Worm (Caenorhabditis elegans) whole organism, mixed stage, embryonic: ENCODE results near the gene F12A10.8.

Source experiments
- M03D4.4 ChIP-seq: sonication (generic microtip); optimal IDR thresholded peaks from 2 replicates; lab custom pipeline; 2017; ENCODE audit warnings: mild to moderate bottlenecking, missing genetic modification characterization, missing compliant biosample characterization
- bed-3 ChIP-seq: fragments of 200-800 bp; sonication (Bioruptor generic); optimal IDR thresholded peaks from 3 replicates; lab custom pipeline; 2018; ENCODE audit warnings: mild to moderate bottlenecking, missing genetic modification characterization, moderate library complexity, missing compliant biosample characterization
- blmp-1 ChIP-seq: fragments of 150-350 bp; optimal IDR thresholded peaks from 2 replicates; lab custom pipeline; 2014; ENCODE audit warnings: missing biosample characterization, missing genetic modification characterization
- ceh-39 ChIP-seq: fragments of 150-350 bp; optimal IDR thresholded peaks from 2 replicates; lab custom pipeline; 2014; ENCODE audit warnings: missing biosample characterization, missing genetic modification characterization
- ceh-43 ChIP-seq: fragments of 200-800 bp; sonication (Bioruptor generic); optimal IDR thresholded peaks from 2 replicates; lab custom pipeline; 2018; ENCODE audit warnings: mild to moderate bottlenecking, missing genetic modification characterization, moderate library complexity, missing compliant biosample characterization
- ceh-83 ChIP-seq: fragments of 200-800 bp; sonication (Bioruptor generic); optimal IDR thresholded peaks from 2 replicates; lab custom pipeline; 2018; ENCODE audit warnings: mild to moderate bottlenecking, missing genetic modification characterization, missing compliant biosample characterization
- ces-1 ChIP-seq: fragments of 150-350 bp; optimal IDR thresholded peaks from 2 replicates; lab custom pipeline; 2014; ENCODE audit warnings: missing biosample characterization, missing genetic modification reagents, missing genetic modification characterization
- cnd-1 ChIP-seq: fragments of 200-800 bp; sonication (Bioruptor generic); optimal IDR thresholded peaks from 2 replicates; lab custom pipeline; 2018; ENCODE audit warnings: mild to moderate bottlenecking, missing genetic modification characterization, missing compliant biosample characterization
- drap-1 ChIP-seq: fragments of 200-800 bp; sonication (Bioruptor generic); optimal IDR thresholded peaks from 3 replicates; lab custom pipeline; 2018; ENCODE audit warnings: mild to moderate bottlenecking, missing genetic modification characterization, missing compliant biosample characterization
- elt-1 ChIP-seq: sonication (generic microtip); optimal IDR thresholded peaks from 2 replicates; lab custom pipeline; 2017; ENCODE audit warnings: missing genetic modification characterization, mild to moderate bottlenecking, missing compliant biosample characterization, antibody characterized with exemption, moderate library complexity, borderline replicate concordance; ENCODE audit not compliant: insufficient read depth
- elt-3 ChIP-seq: fragments of 150-350 bp; optimal IDR thresholded peaks from 2 replicates; lab custom pipeline; 2014; ENCODE audit warnings: missing biosample characterization, missing genetic modification characterization
- hlh-1 ChIP-seq: fragments of 150-350 bp; optimal IDR thresholded peaks from 2 replicates; lab custom pipeline; 2014; ENCODE audit warnings: missing biosample characterization, missing genetic modification reagents, missing genetic modification characterization
- lin-13 ChIP-seq: fragments of 150-350 bp; optimal IDR thresholded peaks from 2 replicates; lab custom pipeline; 2014; ENCODE audit warnings: missing biosample characterization, missing genetic modification characterization
- lin-32 ChIP-seq: fragments of 200-800 bp; sonication (Bioruptor generic); optimal IDR thresholded peaks from 2 replicates; lab custom pipeline; 2018; ENCODE audit warnings: mild to moderate bottlenecking, missing genetic modification characterization, missing compliant biosample characterization
- lsy-2 ChIP-seq: fragments of 150-350 bp; optimal IDR thresholded peaks from 2 replicates; lab custom pipeline; 2014; ENCODE audit warnings: missing biosample characterization, missing genetic modification characterization
- mep-1 ChIP-seq: fragments of 150-350 bp; optimal IDR thresholded peaks from 2 replicates; lab custom pipeline; 2017; ENCODE audit warnings: missing biosample characterization, missing genetic modification reagents, missing genetic modification characterization, inconsistent platforms
- mls-2 ChIP-seq: sonication (generic microtip); optimal IDR thresholded peaks from 2 replicates; lab custom pipeline; 2016; ENCODE audit warnings: mild to moderate bottlenecking, missing genetic modification characterization, moderate library complexity, missing compliant biosample characterization
- nhr-12 ChIP-seq: fragments of 150-350 bp; optimal IDR thresholded peaks from 2 replicates; lab custom pipeline; 2014; ENCODE audit warnings: missing biosample characterization, missing genetic modification characterization
- nhr-237 ChIP-seq: fragments of 150-350 bp; optimal IDR thresholded peaks from 2 replicates; lab custom pipeline; 2014; ENCODE audit warnings: missing biosample characterization, missing genetic modification characterization
- nhr-28 ChIP-seq: fragments of 150-350 bp; optimal IDR thresholded peaks from 2 replicates; lab custom pipeline; 2014; ENCODE audit warnings: missing biosample characterization, missing genetic modification characterization
- nhr-76 ChIP-seq: sonication (generic microtip); optimal IDR thresholded peaks from 2 replicates; lab custom pipeline; 2017; ENCODE audit warnings: missing biosample characterization, missing genetic modification characterization
- pha-4 ChIP-seq: fragments of 150-350 bp; optimal IDR thresholded peaks from 2 replicates; lab custom pipeline; 2018; ENCODE audit warnings: missing biosample characterization, missing genetic modification reagents, missing genetic modification characterization
- sem-2 ChIP-seq: fragments of 200-800 bp; sonication (Bioruptor generic); optimal IDR thresholded peaks from 2 replicates; lab custom pipeline; 2018; ENCODE audit warnings: mild to moderate bottlenecking, missing genetic modification characterization, missing compliant biosample characterization
- snpc-4 ChIP-seq: fragments of 150-350 bp; optimal IDR thresholded peaks from 2 replicates; lab custom pipeline; 2014; ENCODE audit warnings: missing biosample characterization, missing genetic modification characterization
- sptf-1 ChIP-seq: sonication (generic microtip); optimal IDR thresholded peaks from 2 replicates; lab custom pipeline; 2017; ENCODE audit warnings: mild to moderate bottlenecking, missing genetic modification characterization, moderate library complexity, missing compliant biosample characterization
- unc-120 ChIP-seq: sonication (generic microtip); optimal IDR thresholded peaks from 2 replicates; lab custom pipeline; 2017; ENCODE audit warnings: missing genetic modification characterization, missing compliant biosample characterization; ENCODE audit not compliant: poor library complexity, severe bottlenecking
- unc-62 ChIP-seq: fragments of 150-350 bp; optimal IDR thresholded peaks from 2 replicates; lab custom pipeline; 2014; ENCODE audit warnings: missing biosample characterization, missing genetic modification reagents, missing genetic modification characterization
- zip-8 ChIP-seq: fragments of 150-350 bp; optimal IDR thresholded peaks from 2 replicates; lab custom pipeline; 2014; ENCODE audit warnings: missing biosample characterization, missing genetic modification characterization
- ztf-11 ChIP-seq: fragments of 150-350 bp; optimal IDR thresholded peaks from 2 replicates; lab custom pipeline; 2014; ENCODE audit warnings: missing biosample characterization, missing genetic modification characterization

Gene F12A10.8

DNA sequence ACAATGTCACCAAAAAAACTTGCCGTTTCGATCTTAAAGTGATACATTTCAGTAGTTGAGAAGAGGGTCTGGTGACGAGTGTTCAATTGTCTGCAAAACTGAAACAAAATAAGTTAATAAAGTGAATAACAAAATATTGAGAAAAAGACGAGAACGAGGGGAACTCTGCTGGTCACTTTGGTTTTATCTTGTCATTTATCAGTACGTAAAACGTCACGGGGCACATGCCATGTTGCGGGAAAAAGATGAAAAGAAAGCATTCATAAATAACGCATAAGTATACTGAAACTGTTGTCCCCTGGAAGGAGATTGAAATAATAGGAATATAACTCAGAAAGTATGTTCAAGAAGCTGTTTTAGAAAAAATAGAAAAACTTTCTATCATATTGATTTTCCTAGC, 14.0 kb upstream of the F12A10.8 start, which contains the start of gene sahd-1:
sahd-1 (minus strand) TSS at position 100 of the 400 bp plus-strand sequence.
- TF ChIP-seq cnd-1 (tag; lab: Kevin White, UChicago) (no peak), sptf-1 (tag; lab: Kevin White, UChicago) (no peak), M03D4.4 (tag; lab: Kevin White, UChicago) (no peak), mep-1 (tag; lab: Kevin White, UChicago) (no peak), drap-1 (GFP tag; lab: Kevin White, UChicago) (no peak), ces-1 (GFP tag; lab: Kevin White, UChicago) (no peak), elt-1 (tag; lab: Kevin White, UChicago) (no peak), nhr-237 (tag; lab: Kevin White, UChicago) (no peak), ztf-11 (tag; lab: Kevin White, UChicago) (no peak), elt-3 (no peak), sem-2 (no peak), nhr-76 (no peak), snpc-4 (tag; lab: Kevin White, UChicago) (no peak), ceh-83 (GFP tag; lab: Kevin White, UChicago) (no peak), zip-8 (tag; lab: Kevin White, UChicago) (no peak), lin-32 (no peak)
- TF ChIP-seq, all 35 proteins: peak for 0

DNA sequence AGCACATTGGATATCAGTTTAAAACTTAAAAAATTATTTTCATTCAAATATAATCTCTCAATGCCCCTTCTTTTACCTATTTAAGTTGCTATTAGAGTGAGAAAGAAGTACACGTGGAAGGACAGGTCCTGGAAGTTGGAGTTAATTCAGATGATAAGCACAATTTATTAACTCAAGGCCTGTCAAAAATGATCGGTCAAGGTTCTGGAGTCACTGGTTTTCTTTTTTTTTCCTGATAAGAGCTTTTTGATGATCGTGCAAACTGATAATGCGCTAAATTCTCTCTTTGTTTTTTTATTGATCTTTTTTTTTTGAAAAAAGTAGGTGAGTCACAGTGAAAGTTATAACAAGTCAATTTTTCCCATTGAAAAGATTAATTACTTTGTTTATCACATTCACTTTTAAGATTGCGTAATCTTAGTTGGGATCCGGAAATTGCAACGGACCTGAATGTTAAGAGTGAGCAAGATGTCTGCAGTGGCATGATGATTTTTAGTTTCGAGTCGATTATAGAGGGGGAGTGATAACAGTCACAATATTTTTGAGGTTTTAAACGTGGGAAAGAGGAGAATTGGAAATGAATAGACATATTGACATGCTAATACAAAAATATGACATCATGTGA, 11.7 kb upstream of the F12A10.8 start:
- TF ChIP-seq lin-13 (tag; lab: Kevin White, UChicago) (no peak), elt-3 (no peak), ceh-43 (GFP tag; lab: Kevin White, UChicago) (no peak), blmp-1 (tag; lab: Kevin White, UChicago) (no peak), ztf-11 (tag; lab: Kevin White, UChicago) (no peak), unc-120 (no peak), nhr-28 (tag; lab: Kevin White, UChicago) (no peak), pha-4 (tag; lab: Kevin White, UChicago) (no peak), sem-2 (no peak), lsy-2 (tag; lab: Kevin White, UChicago) (no peak), nhr-12 (tag; lab: Kevin White, UChicago) (no peak)

DNA sequence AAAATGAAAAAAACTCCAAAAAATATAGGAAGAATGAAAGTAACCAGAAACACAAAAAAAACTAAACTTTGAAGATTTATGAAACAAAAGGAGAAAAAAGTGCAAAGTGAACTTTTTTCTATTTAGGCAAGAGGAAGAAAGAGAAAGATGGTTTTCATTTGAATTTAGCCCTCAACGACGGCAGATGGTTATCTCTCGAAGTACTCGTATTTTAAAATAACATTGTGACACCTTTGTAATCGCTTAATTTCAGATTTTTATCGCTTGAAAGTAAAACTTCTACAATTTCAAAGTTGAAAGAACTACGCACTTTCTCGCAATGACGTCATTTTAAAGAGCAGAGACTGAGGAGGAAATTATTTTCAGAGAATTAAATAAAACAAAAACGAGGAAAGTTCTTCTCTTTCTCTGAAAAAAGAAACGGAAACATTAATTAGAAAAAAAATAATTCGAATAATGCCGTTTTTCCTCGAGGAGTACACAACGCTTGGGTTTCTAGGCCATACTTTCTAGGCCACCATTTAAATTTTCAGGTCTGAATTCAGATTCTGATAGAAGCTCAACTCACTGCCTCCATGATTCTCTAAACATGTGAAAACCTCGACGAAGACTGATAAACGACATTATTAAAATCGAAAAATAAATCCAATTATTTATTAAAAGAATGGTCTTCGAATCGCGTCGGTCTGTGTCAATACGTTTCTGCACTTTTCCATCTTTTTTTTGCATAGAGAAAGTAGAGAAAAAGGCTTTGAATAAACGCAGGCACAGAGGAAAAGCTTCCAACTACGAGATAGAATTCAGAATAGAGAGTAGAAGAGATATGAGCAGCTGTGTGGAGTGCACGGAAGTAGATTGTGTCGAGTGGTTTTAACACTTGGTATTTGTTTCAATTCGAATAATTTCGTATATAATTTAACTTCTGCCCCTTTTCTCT, 10.8 kb upstream of the F12A10.8 start:
- TF ChIP-seq hlh-1 (tag; lab: Kevin White, UChicago): peak; percentile 86
- peak; percentile 2 for TF ChIP-seq unc-120
- TF ChIP-seq ces-1 (GFP tag; lab: Kevin White, UChicago): peak; percentile 67
- no peak for TF ChIP-seq nhr-28 (tag; lab: Kevin White, UChicago)
- TF ChIP-seq, all 35 proteins: peak for 3

DNA sequence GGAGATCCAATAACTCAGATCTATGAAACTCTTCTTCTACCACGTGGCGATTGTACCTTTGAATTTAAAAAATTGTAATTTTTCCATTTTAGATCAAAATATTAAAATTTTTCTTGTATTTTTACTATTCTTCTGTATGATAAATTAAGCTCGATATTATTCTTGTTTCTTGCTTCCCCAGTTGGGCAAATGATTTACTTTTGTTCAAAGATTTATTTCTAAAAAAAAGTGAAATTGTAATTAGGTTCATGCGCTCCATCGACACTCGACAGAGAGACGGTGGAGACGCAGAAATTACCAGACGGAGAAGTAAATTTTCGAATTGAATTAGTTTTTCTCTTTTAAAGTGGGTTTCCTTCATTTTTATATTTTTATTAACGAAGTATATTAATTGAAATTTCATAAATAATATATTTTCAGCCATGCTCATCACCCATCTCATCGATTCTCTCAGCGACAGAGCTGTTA, 5.0 kb upstream of the F12A10.8 start, which contains the start of gene npp-24:
npp-24 (plus strand) TSS at position 51 of the 468 bp plus-strand sequence.
- TF ChIP-seq mls-2: no peak
- TF ChIP-seq blmp-1 (tag; lab: Kevin White, UChicago): peak; percentile 3
- no peak for TF ChIP-seq zip-8 (tag; lab: Kevin White, UChicago)
- no peak for TF ChIP-seq lin-13 (tag; lab: Kevin White, UChicago)
- no peak for TF ChIP-seq unc-62
- TF ChIP-seq nhr-12 (tag; lab: Kevin White, UChicago): no peak
- no peak for TF ChIP-seq nhr-237 (tag; lab: Kevin White, UChicago)
- no peak for TF ChIP-seq sem-2
- no peak for TF ChIP-seq ceh-39 (tag; lab: Kevin White, UChicago)
- no peak for TF ChIP-seq bed-3 (GFP tag; lab: Kevin White, UChicago)
- TF ChIP-seq lsy-2 (tag; lab: Kevin White, UChicago): no peak
- TF ChIP-seq ces-1 (GFP tag; lab: Kevin White, UChicago): peak; percentile 79
- no peak for TF ChIP-seq lin-32

DNA sequence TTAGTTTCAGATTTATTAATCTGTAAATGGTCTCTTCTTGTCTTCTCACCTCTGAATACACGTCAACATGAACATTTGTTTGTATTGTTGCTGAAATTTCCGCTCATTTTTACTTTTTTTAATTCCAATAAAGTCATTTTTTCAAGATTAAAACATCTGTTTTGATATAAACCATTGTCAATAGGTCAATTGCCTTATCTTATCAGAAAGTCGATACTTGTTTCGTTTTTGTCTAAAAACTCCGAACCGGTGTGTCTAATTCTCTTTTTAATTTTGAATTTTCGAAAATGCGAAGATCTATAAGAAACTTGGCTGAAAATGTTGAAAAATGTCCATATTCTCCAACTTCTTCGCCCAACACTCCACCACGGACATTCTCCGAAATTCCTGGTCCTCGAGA, 2.9 kb upstream of the F12A10.8 start, which contains the start of gene cyp-44A1:
cyp-44A1 (plus strand) TSS at position 285 of the 400 bp plus-strand sequence.
- TF ChIP-seq ceh-83 (GFP tag; lab: Kevin White, UChicago) (no peak), nhr-28 (tag; lab: Kevin White, UChicago) (no peak), lsy-2 (tag; lab: Kevin White, UChicago) (no peak), unc-120 (no peak), lin-32 (no peak), zip-8 (tag; lab: Kevin White, UChicago) (no peak), drap-1 (GFP tag; lab: Kevin White, UChicago) (no peak), ceh-39 (tag; lab: Kevin White, UChicago) (no peak), elt-3 (no peak)
